Fruit fly (Drosophila melanogaster): ENCODE results near the gene Six4.

Gene Six4

dm6 chr3L:20841465-20842109, 49.0 kb upstream of the Six4 start, which contains the start of the genes CSN3 and CG11456 (continued):
- TF ChIP-seq Doc2 (GFP tag; IDR thresholded peaks at IDR 0.05) (no peak), tio (GFP tag; optimal IDR thresholded peaks at IDR 0.05) (no peak), MESR4 (GFP tag; optimal IDR thresholded peaks at IDR 0.05) (peak; percentile 25), CG33213 (GFP tag; optimal IDR thresholded peaks at IDR 0.05) (peak; percentile 73), chn (GFP tag; optimal IDR thresholded peaks at IDR 0.05) (peak; percentile 47), CG2875 (GFP tag; optimal IDR thresholded peaks at IDR 0.05) (no peak), ato (GFP tag; IDR thresholded peaks at IDR 0.05; ENCODE audit: partially characterized antibody) (peak; percentile 50; the same call in 1 of the 2 replicates), zen (tag; optimal IDR thresholded peaks at IDR 0.05) (no peak), CG17802 (tag; optimal IDR thresholded peaks at IDR 0.05) (peak; percentile 27), az2 (GFP tag; optimal IDR thresholded peaks at IDR 0.05) (no peak), Fer3 (tag; optimal IDR thresholded peaks at IDR 0.05) (peak; percentile 1), CG11247 (GFP tag; IDR thresholded peaks at IDR 0.05) (peak; percentile 33; the same call in 1 of the 2 replicates), CG9797 (GFP tag; optimal IDR thresholded peaks at IDR 0.05) (peak; percentile 19), CG32532 (GFP tag; IDR thresholded peaks at IDR 0.05) (peak; percentile 57; the same call in 1 of the 2 replicates), abd-A (tag; optimal IDR thresholded peaks at IDR 0.05) (no peak), CG2678 (tag; optimal IDR thresholded peaks at IDR 0.05) (no peak), ham (GFP tag; IDR thresholded peaks at IDR 0.05) (no peak), CG17186 (GFP tag; optimal IDR thresholded peaks at IDR 0.05) (peak; percentile 24), Hr78 (GFP tag; optimal IDR thresholded peaks at IDR 0.05) (no peak), maf-S (GFP tag; optimal IDR thresholded peaks at IDR 0.05) (peak; percentile 45), Hr39 (optimal IDR thresholded peaks at IDR 0.05) (no peak), Opbp (GFP tag; IDR thresholded peaks at IDR 0.05; ENCODE audit: partially characterized antibody) (peak; percentile 71), CG3726 (GFP tag; IDR thresholded peaks at IDR 0.05) (no peak), ATbp (GFP tag; optimal IDR thresholded peaks at IDR 0.05) (no peak), gro (GFP tag; optimal IDR thresholded peaks at IDR 0.05) (peak; percentile 28), GATAe (GFP tag; conservative IDR thresholded peaks at IDR 0.05) (no peak), CG9817 (tag; optimal IDR thresholded peaks at IDR 0.05) (peak; percentile 30), CG18476 (GFP tag; optimal IDR thresholded peaks at IDR 0.05) (peak; percentile 38), pzg (GFP tag; optimal IDR thresholded peaks at IDR 0.05) (peak; percentile 86), sc (optimal IDR thresholded peaks at IDR 0.05) (no peak), sc (GFP tag; optimal IDR thresholded peaks at IDR 0.05) (no peak), B-H1 (GFP tag; IDR thresholded peaks at IDR 0.05) (no peak), Side (GFP tag; optimal IDR thresholded peaks at IDR 0.05) (peak; percentile 14), ara (GFP tag; IDR thresholded peaks at IDR 0.05) (no peak), chm (GFP tag; IDR thresholded peaks at IDR 0.05) (no peak), sna (GFP tag; IDR thresholded peaks at IDR 0.05; ENCODE audit: partially characterized antibody) (peak; percentile 37; the same call in 1 of the 2 replicates), Fer1 (GFP tag; optimal IDR thresholded peaks at IDR 0.05) (no peak), Stat92E (GFP tag; optimal IDR thresholded peaks at IDR 0.05) (peak in 1 of 3 experiments; percentile 9), CG13287 (GFP tag; IDR thresholded peaks at IDR 0.05; ENCODE audit: partially characterized antibody) (peak; percentile 77), Hey (tag; optimal IDR thresholded peaks at IDR 0.05) (no peak), CG2889 (GFP tag; IDR thresholded peaks at IDR 0.05) (no peak), Dip2 (GFP tag; IDR thresholded peaks at IDR 0.05) (peak; percentile 80), wdn (GFP tag; IDR thresholded peaks at IDR 0.05) (no peak), fru (optimal IDR thresholded peaks at IDR 0.05) (no peak), CG11398 (GFP tag; optimal IDR thresholded peaks at IDR 0.05) (no peak), inv (GFP tag; IDR thresholded peaks at IDR 0.05; ENCODE audit: partially characterized antibody) (peak; percentile 56), Spps (tag; optimal IDR thresholded peaks at IDR 0.05) (no peak), trem (tag; optimal IDR thresholded peaks at IDR 0.05) (peak; percentile 70), NC2β (GFP tag; optimal IDR thresholded peaks at IDR 0.05) (peak; percentile 50), cg (GFP tag; optimal IDR thresholded peaks at IDR 0.05) (no peak)

All from whole organism, embryonic.